Fruit fly (Drosophila melanogaster): ENCODE results near the gene CG31816.

The CG31816 gene

dm6 chr2L:16542246-16542645 is at the start of gene CG31816:
Gene CG31816, plus strand, starts transcription at chr2L:16542546.
- TF ChIP-seq rn (GFP tag; IDR thresholded peaks at IDR 0.05): no peak
- no peak for TF ChIP-seq CG13204 (GFP tag; optimal IDR thresholded peaks at IDR 0.05)
- no peak for TF ChIP-seq CG9948 (tag; optimal IDR thresholded peaks at IDR 0.05)
- TF ChIP-seq D1 (tag; optimal IDR thresholded peaks at IDR 0.05): no peak
- TF ChIP-seq CG12605 (GFP tag; IDR thresholded peaks at IDR 0.05): no peak
- no peak for TF ChIP-seq CG8301 (tag; optimal IDR thresholded peaks at IDR 0.05)
- TF ChIP-seq CG32121 (GFP tag; IDR thresholded peaks at IDR 0.05): no peak

- TF ChIP-seq EcR (GFP tag; optimal IDR thresholded peaks at IDR 0.05) (peak; percentile 54), CG32121 (GFP tag; IDR thresholded peaks at IDR 0.05) (peak; percentile 85), CG12605 (GFP tag; IDR thresholded peaks at IDR 0.05) (peak; percentile 84), CG14655 (GFP tag; optimal IDR thresholded peaks at IDR 0.05) (peak; percentile 93), Ets98B (GFP tag; IDR thresholded peaks at IDR 0.05) (peak; percentile 85), rn (GFP tag; IDR thresholded peaks at IDR 0.05) (peak; percentile 50), CG13204 (GFP tag; optimal IDR thresholded peaks at IDR 0.05) (peak; percentile 88), CG8159 (tag; optimal IDR thresholded peaks at IDR 0.05) (peak; percentile 89), CG8301 (tag; optimal IDR thresholded peaks at IDR 0.05) (peak; percentile 90), Pif1B (GFP tag; optimal IDR thresholded peaks at IDR 0.05) (peak; percentile 89), fd96Ca (GFP tag; IDR thresholded peaks at IDR 0.05) (peak; percentile 91), CG10348 (GFP tag; IDR thresholded peaks at IDR 0.05) (peak; percentile 53; the same call in 1 of the 2 replicates), D1 (tag; optimal IDR thresholded peaks at IDR 0.05) (peak; percentile 83), CG9948 (tag; optimal IDR thresholded peaks at IDR 0.05) (peak; percentile 92), Snoo (tag; optimal IDR thresholded peaks at IDR 0.05) (peak; percentile 74), gl (tag; optimal IDR thresholded peaks at IDR 0.05) (peak; percentile 86), Pif1A (GFP tag; optimal IDR thresholded peaks at IDR 0.05) (peak; percentile 93), CG15710 (tag; optimal IDR thresholded peaks at IDR 0.05) (peak; percentile 94), CG17806 (tag; optimal IDR thresholded peaks at IDR 0.05) (peak; percentile 91), CG34367 (tag; optimal IDR thresholded peaks at IDR 0.05) (peak; percentile 93), CG4496 (GFP tag; IDR thresholded peaks at IDR 0.05) (peak; percentile 94)
Observed at dm6 chr2L:16492617-16493203, 49.6 kb upstream of the CG31816 start.

DNA sequence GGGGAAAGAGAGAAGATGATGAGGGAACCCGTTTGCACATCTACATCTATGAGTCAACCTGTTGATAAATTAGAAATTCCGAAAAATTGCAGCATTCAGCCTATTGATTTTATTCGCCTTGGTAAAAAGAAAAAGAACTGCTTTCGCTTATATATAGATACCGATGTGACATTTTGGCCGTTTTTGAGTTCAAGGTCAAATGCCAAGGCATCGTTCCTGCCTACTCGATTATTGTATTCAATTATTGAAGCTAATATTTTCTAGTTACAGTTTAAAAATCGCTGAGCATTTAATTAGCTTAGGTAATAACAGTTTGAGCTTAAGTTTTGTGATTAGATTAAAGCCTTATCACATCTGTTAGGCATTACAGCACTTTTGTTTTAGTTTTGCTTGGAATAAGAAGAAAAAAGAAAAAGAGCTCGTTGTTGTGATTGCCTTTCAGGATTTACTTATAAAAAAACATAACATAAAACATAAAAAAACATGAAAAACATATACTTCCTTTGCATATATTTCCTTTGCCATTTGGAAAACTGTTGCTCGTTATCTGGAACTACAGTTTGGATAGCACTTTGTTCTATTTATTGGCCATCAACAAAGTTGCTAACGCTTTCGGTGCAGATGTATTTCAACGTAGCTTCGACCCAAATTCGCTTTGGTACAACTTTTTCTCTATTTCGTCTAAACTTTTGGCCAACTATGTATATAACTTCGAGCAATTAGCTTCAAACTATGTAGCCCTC is 48.2 kb upstream of the CG31816 start:
- TF ChIP-seq CG4496 (GFP tag; IDR thresholded peaks at IDR 0.05): no peak

DNA sequence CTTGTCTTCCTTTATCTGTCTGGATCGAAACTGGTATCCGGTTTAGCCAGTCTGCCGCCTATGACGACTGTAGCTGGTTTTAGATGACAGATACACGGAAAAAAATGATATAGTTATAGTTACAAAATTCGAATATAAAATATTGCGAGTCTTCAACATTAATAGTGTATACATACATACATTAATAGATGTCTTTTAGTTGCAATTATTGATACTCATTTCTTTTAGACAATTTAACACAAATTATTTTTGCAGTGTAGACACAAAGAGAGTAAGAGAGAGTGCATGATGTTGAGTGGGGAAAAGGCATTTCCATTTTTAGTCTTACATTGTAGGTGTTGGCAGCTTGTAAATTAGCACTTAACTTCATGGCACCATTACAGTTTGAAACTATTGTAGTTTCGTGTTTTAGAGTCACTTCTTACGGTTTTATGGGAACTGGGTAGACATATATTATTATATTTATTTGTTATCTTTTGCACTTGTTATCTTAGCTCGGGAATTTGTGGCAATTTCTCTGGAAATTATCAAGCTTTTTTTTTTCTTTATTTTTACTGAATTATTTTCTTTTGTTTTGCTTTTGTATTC is 47.1 kb upstream of the CG31816 start:
- TF ChIP-seq CG15710 (tag; optimal IDR thresholded peaks at IDR 0.05) (peak; percentile 96), CG32121 (GFP tag; IDR thresholded peaks at IDR 0.05) (no peak), CG13204 (GFP tag; optimal IDR thresholded peaks at IDR 0.05) (peak; percentile 88), Ets98B (GFP tag; IDR thresholded peaks at IDR 0.05) (no peak), gl (tag; optimal IDR thresholded peaks at IDR 0.05) (no peak), CG12605 (GFP tag; IDR thresholded peaks at IDR 0.05) (peak; percentile 95), CG14655 (GFP tag; optimal IDR thresholded peaks at IDR 0.05) (no peak), Pif1A (GFP tag; optimal IDR thresholded peaks at IDR 0.05) (peak; percentile 49), Snoo (tag; optimal IDR thresholded peaks at IDR 0.05) (peak; percentile 85), EcR (GFP tag; optimal IDR thresholded peaks at IDR 0.05) (peak; percentile 56), CG9948 (tag; optimal IDR thresholded peaks at IDR 0.05) (peak; percentile 71), CG34367 (tag; optimal IDR thresholded peaks at IDR 0.05) (peak; percentile 92)

DNA sequence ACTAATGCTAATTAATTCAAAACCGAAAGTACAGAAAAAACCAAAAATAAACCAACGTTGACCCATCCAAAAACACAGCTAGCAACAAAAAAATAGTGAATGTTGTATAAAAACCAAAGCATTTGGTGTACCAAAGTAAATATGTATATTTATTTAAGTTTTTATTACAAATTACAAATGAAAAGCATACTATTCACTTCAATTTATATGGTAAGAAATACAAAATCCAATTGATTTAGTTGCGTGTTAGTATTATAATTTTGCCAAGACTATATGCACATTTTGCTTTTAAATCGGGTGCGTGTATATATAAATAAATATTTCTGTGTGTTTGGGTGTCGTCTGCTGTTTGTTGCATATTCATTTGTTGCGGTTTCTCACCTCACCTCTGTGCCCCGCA is 45.1 kb upstream of the CG31816 start:
- TF ChIP-seq CG15710 (tag; optimal IDR thresholded peaks at IDR 0.05) (no peak), CG8301 (tag; optimal IDR thresholded peaks at IDR 0.05) (peak; percentile 13), CG14655 (GFP tag; optimal IDR thresholded peaks at IDR 0.05) (peak; percentile 5), CG32121 (GFP tag; IDR thresholded peaks at IDR 0.05) (peak; percentile 41)

DNA sequence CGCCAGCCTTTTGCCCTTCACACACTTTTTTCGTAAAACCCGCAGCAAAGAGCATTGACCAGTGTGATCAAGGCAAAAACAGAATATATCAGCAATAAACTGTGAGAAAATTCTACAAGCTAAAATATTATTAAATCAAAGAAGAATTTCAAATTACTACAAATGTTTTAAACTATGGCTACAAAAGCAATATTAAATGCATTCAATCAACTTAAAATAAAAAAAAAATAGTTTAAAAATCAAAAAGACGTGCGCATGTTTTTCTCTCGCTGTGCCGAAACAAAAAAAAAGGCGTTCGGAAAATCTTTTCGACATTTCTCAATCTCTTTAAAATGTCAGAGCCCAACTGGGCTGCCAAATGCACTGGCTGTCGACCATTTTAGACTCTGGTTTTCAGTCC is 44.2 kb upstream of the CG31816 start:
- no peak for TF ChIP-seq D1 (tag; optimal IDR thresholded peaks at IDR 0.05)
- 0 out of 2 replicates have a peak, but pooled peaks have one; percentile 12 for TF ChIP-seq CG12605 (GFP tag; IDR thresholded peaks at IDR 0.05)
- no peak for TF ChIP-seq CG15710 (tag; optimal IDR thresholded peaks at IDR 0.05)
- peak; percentile 9 for TF ChIP-seq Snoo (tag; optimal IDR thresholded peaks at IDR 0.05)
- no peak for TF ChIP-seq CG9948 (tag; optimal IDR thresholded peaks at IDR 0.05)
- TF ChIP-seq CG32121 (GFP tag; IDR thresholded peaks at IDR 0.05): peak; percentile 77
- no peak for TF ChIP-seq Ets98B (GFP tag; IDR thresholded peaks at IDR 0.05)
- TF ChIP-seq fd96Ca (GFP tag; IDR thresholded peaks at IDR 0.05): peak; percentile 17; the same call in 1 of the 3 replicates
- TF ChIP-seq Pif1B (GFP tag; optimal IDR thresholded peaks at IDR 0.05): no peak
- peak; percentile 17 for TF ChIP-seq CG8301 (tag; optimal IDR thresholded peaks at IDR 0.05)
- TF ChIP-seq CG8159 (tag; optimal IDR thresholded peaks at IDR 0.05): peak; percentile 11
- TF ChIP-seq EcR (GFP tag; optimal IDR thresholded peaks at IDR 0.05): no peak
- no peak for TF ChIP-seq CG34367 (tag; optimal IDR thresholded peaks at IDR 0.05)
- TF ChIP-seq Pif1A (GFP tag; optimal IDR thresholded peaks at IDR 0.05): no peak
- TF ChIP-seq CG13204 (GFP tag; optimal IDR thresholded peaks at IDR 0.05): no peak
- TF ChIP-seq CG4496 (GFP tag; IDR thresholded peaks at IDR 0.05): peak; percentile 62; the same call in 1 of the 3 replicates
- TF ChIP-seq gl (tag; optimal IDR thresholded peaks at IDR 0.05): no peak
- TF ChIP-seq CG14655 (GFP tag; optimal IDR thresholded peaks at IDR 0.05): peak; percentile 46
- no peak for TF ChIP-seq CG10348 (GFP tag; IDR thresholded peaks at IDR 0.05)
- TF ChIP-seq rn (GFP tag; IDR thresholded peaks at IDR 0.05): 0 out of 2 replicates have a peak, but pooled peaks have one; percentile 46
